Worm (Caenorhabditis elegans) whole organism, late embryonic: ENCODE results near the gene CD4.8.

Experiments used
- C08G9.2 ChIP-seq: sonication (generic microtip); optimal IDR thresholded peaks from 2 replicates; lab custom pipeline; 2016; ENCODE audit warnings: mild to moderate bottlenecking, missing genetic modification characterization, moderate library complexity, missing compliant biosample characterization
- F13H6.1 ChIP-seq: sonication (generic microtip); optimal IDR thresholded peaks from 2 replicates; lab custom pipeline; 2016; ENCODE audit warnings: missing genetic modification characterization, missing compliant biosample characterization
- K02D7.2 ChIP-seq: sonication (generic microtip); optimal IDR thresholded peaks from 2 replicates; lab custom pipeline; 2017; ENCODE audit warnings: mild to moderate bottlenecking, missing genetic modification characterization, missing compliant biosample characterization
- K09A11.1 ChIP-seq: sonication (generic microtip); optimal IDR thresholded peaks from 2 replicates; lab custom pipeline; 2017; ENCODE audit warnings: antibody characterized with exemption, mild to moderate bottlenecking, missing genetic modification characterization, missing compliant biosample characterization; ENCODE audit not compliant: insufficient read depth
- T23F11.4 ChIP-seq: fragments of 200-800 bp; sonication (Bioruptor generic); optimal IDR thresholded peaks from 2 replicates; lab custom pipeline; 2018; ENCODE audit warnings: mild to moderate bottlenecking, missing genetic modification characterization, missing compliant biosample characterization
- Y22D7AL.16 ChIP-seq: sonication (generic microtip); optimal IDR thresholded peaks from 2 replicates; lab custom pipeline; 2016; ENCODE audit warnings: missing genetic modification characterization, missing compliant biosample characterization
- ahr-1 ChIP-seq: sonication (generic microtip); optimal IDR thresholded peaks from 2 replicates; lab custom pipeline; 2016; ENCODE audit warnings: missing genetic modification characterization, missing compliant biosample characterization
- ama-1 ChIP-seq: fragments of 150-350 bp; optimal IDR thresholded peaks from 2 replicates; lab custom pipeline; 2014
- ceh-18 ChIP-seq: sonication (generic microtip); optimal IDR thresholded peaks from 2 replicates; lab custom pipeline; 2016; ENCODE audit warnings: missing genetic modification characterization, missing compliant biosample characterization
- ceh-22 ChIP-seq: sonication (generic microtip); optimal IDR thresholded peaks from 2 replicates; lab custom pipeline; 2017; ENCODE audit warnings: missing biosample characterization, missing genetic modification characterization
- ceh-30 ChIP-seq: fragments of 150-350 bp; optimal IDR thresholded peaks from 2 replicates; lab custom pipeline; 2014; ENCODE audit warnings: missing biosample characterization, missing genetic modification characterization
- ceh-34 ChIP-seq: sonication (generic microtip); optimal IDR thresholded peaks from 2 replicates; lab custom pipeline; 2016; ENCODE audit warnings: mild to moderate bottlenecking, missing genetic modification characterization, missing compliant biosample characterization
- ceh-45 ChIP-seq: fragments of 200-800 bp; sonication (Bioruptor generic); IDR thresholded peaks from 2 replicates; pipeline ENCODE4 v1.3.6; 2022; ENCODE audit warnings: missing genetic modification reagents, missing genetic modification characterization, missing compliant biosample characterization
- ceh-48 ChIP-seq: sonication (generic microtip); optimal IDR thresholded peaks from 2 replicates; lab custom pipeline; 2016; ENCODE audit warnings: missing genetic modification characterization, inconsistent platforms, missing compliant biosample characterization
- che-1 ChIP-seq: sonication (generic microtip); optimal IDR thresholded peaks from 2 replicates; lab custom pipeline; 2016; ENCODE audit warnings: mild to moderate bottlenecking, missing genetic modification characterization, missing compliant biosample characterization
- dmd-4 ChIP-seq: sonication (generic microtip); optimal IDR thresholded peaks from 2 replicates; lab custom pipeline; 2016; ENCODE audit warnings: borderline replicate concordance, missing genetic modification characterization, missing compliant biosample characterization
- dve-1 ChIP-seq: sonication (generic microtip); optimal IDR thresholded peaks from 2 replicates; lab custom pipeline; 2017; ENCODE audit warnings: antibody characterized with exemption, mild to moderate bottlenecking, missing genetic modification characterization, missing compliant biosample characterization
- elt-2 ChIP-seq: sonication (generic microtip); optimal IDR thresholded peaks from 2 replicates; lab custom pipeline; 2016; ENCODE audit warnings: missing genetic modification reagents, missing genetic modification characterization, missing compliant biosample characterization
- eyg-1 ChIP-seq: sonication (generic microtip); optimal IDR thresholded peaks from 2 replicates; lab custom pipeline; 2016; ENCODE audit warnings: missing genotype, missing genetic modification characterization, missing compliant biosample characterization
- fax-1 ChIP-seq: sonication (generic microtip); optimal IDR thresholded peaks from 2 replicates; lab custom pipeline; 2016; ENCODE audit warnings: missing genotype, missing genetic modification characterization, missing compliant biosample characterization
- fkh-6 ChIP-seq: sonication (generic microtip); optimal IDR thresholded peaks from 2 replicates; lab custom pipeline; 2016; ENCODE audit warnings: missing genetic modification characterization, missing compliant biosample characterization
- gmeb-2 ChIP-seq: sonication (generic microtip); optimal IDR thresholded peaks from 2 replicates; lab custom pipeline; 2016; ENCODE audit warnings: missing genetic modification characterization, inconsistent platforms, missing compliant biosample characterization
- hlh-13 ChIP-seq: fragments of 200-800 bp; sonication (Bioruptor generic); optimal IDR thresholded peaks from 2 replicates; lab custom pipeline; 2018; ENCODE audit warnings: mild to moderate bottlenecking, missing genetic modification characterization, missing compliant biosample characterization
- hlh-30 ChIP-seq: sonication (generic microtip); optimal IDR thresholded peaks from 2 replicates; lab custom pipeline; 2017; ENCODE audit warnings: antibody characterized with exemption, missing genetic modification characterization, missing compliant biosample characterization; ENCODE audit not compliant: insufficient read depth
- hlh-6 ChIP-seq: sonication (generic microtip); optimal IDR thresholded peaks from 2 replicates; lab custom pipeline; 2016; ENCODE audit warnings: missing genotype, missing genetic modification characterization, missing compliant biosample characterization
- lin-11 ChIP-seq: fragments of 200-800 bp; sonication (Bioruptor generic); optimal IDR thresholded peaks from 2 replicates; lab custom pipeline; 2018; ENCODE audit warnings: mild to moderate bottlenecking, missing genetic modification characterization, missing compliant biosample characterization
- madf-2 ChIP-seq: sonication (generic microtip); optimal IDR thresholded peaks from 2 replicates; lab custom pipeline; 2017; ENCODE audit warnings: missing genetic modification characterization, missing compliant biosample characterization
- nfya-1 ChIP-seq: sonication (generic microtip); optimal IDR thresholded peaks from 2 replicates; lab custom pipeline; 2017; ENCODE audit warnings: missing genetic modification characterization, mild to moderate bottlenecking, missing compliant biosample characterization, antibody characterized with exemption, moderate library complexity
- nhr-11 ChIP-seq: fragments of 150-350 bp; optimal IDR thresholded peaks from 2 replicates; lab custom pipeline; 2014; ENCODE audit warnings: missing biosample characterization, missing genetic modification characterization
- nhr-232 ChIP-seq: sonication (generic microtip); optimal IDR thresholded peaks from 2 replicates; lab custom pipeline; 2016; ENCODE audit warnings: missing genetic modification characterization, missing compliant biosample characterization
- odd-2 ChIP-seq: sonication (generic microtip); optimal IDR thresholded peaks from 2 replicates; lab custom pipeline; 2017; ENCODE audit warnings: antibody characterized with exemption, mild to moderate bottlenecking, missing genetic modification characterization, missing compliant biosample characterization
- pqm-1 ChIP-seq: sonication (generic microtip); optimal IDR thresholded peaks from 2 replicates; lab custom pipeline; 2016; ENCODE audit warnings: missing genetic modification characterization, missing compliant biosample characterization
- sox-2 ChIP-seq: fragments of 200-800 bp; sonication (Bioruptor generic); IDR thresholded peaks from 2 replicates; pipeline ENCODE4 v1.3.6; 2022; ENCODE audit warnings: missing genetic modification reagents, missing genetic modification characterization, missing compliant biosample characterization
- tbx-7 ChIP-seq: sonication (generic microtip); optimal IDR thresholded peaks from 2 replicates; lab custom pipeline; 2016; ENCODE audit warnings: missing genotype, missing genetic modification characterization, missing compliant biosample characterization
- unc-3 ChIP-seq, 2 experiments: fragments of 200-800 bp in 1 of 2; sonication (Bioruptor generic) in 1 of 2; sonication (generic microtip) in 1 of 2; conservative IDR thresholded peaks in 1 of 2; optimal IDR thresholded peaks in 1 of 2; 2 replicates each; pipeline versions ENCODE4 v1.3.6 to Lab custom; 2016 to 2022; ENCODE audit warnings: missing compliant biosample characterization in 2 of 2, missing genetic modification characterization in 2 of 2, missing genetic modification reagents in 1 of 2
- unc-42 ChIP-seq: sonication (generic microtip); optimal IDR thresholded peaks from 2 replicates; lab custom pipeline; 2016; ENCODE audit warnings: missing genotype, missing genetic modification characterization, missing compliant biosample characterization
- zip-5 ChIP-seq: sonication (generic microtip); optimal IDR thresholded peaks from 2 replicates; lab custom pipeline; 2016; ENCODE audit warnings: missing genetic modification characterization, missing compliant biosample characterization

The CD4.8 gene

ce11 chrV:5576008-5576407, 25.2 kb downstream of the CD4.8 start:
- TF ChIP-seq C08G9.2 (tag; lab: Kevin White, UChicago) (no peak), dve-1 (tag; lab: Kevin White, UChicago) (peak; percentile 77), Y22D7AL.16 (tag; lab: Kevin White, UChicago) (no peak), gmeb-2 (tag; lab: Kevin White, UChicago) (peak; percentile 20), hlh-6 (tag; lab: Kevin White, UChicago) (no peak)

DNA sequence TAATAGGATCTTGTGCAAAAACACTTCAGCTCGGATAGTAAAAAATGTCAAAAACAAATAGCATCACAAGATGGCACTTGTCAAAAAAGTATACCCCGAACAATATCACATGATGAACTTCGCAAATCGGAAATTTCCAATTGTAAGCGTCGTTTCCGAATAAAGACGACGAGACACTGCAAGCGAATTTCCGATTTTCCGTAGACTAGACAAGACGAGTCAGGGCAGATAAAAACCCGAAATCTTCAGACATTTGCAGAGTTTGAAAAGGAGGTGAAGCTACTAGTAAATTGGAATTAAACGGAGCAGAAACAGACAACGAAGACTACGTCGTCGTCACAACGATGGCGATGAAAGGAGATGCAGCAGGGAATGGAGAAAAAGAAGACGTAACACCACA, 29.5 kb downstream of the CD4.8 start:
- TF ChIP-seq fax-1, result no peak
- TF ChIP-seq unc-42, result peak; percentile 37
- TF ChIP-seq, all 69 proteins: peak for 1

DNA sequence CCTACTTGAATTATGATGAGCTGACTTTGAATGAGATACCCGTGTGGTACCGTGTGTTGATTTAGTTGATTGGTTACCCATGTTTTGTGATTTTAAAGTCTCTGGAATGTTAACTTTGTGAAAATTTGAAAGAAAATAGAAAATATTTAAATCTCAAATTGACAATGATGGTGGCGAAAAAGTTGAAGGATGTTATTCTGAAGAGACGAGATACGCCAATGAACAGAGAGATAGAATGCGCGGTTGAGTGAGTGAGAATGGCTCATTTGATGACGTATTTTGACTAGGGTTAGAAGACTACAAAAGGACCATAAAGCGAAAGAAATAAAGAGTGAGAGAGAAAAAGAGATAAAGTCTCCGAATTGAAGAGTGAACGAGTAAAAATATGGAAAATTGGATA, 30.7 kb downstream of the CD4.8 start, which contains the start of gene glb-6:
TSS of gene glb-6 (minus strand) at position 101 of the 400 bp plus-strand sequence.
- no peak for TF ChIP-seq nfya-1 (tag; lab: Kevin White, UChicago)
- no peak for TF ChIP-seq ceh-48 (tag; lab: Kevin White, UChicago)
- TF ChIP-seq che-1 (tag; lab: Kevin White, UChicago), result no peak
- TF ChIP-seq hlh-13 (GFP tag; lab: Kevin White, UChicago), result no peak
- TF ChIP-seq odd-2 (tag; lab: Kevin White, UChicago), result no peak
- no peak for TF ChIP-seq K02D7.2 (tag; lab: Kevin White, UChicago)
- no peak for TF ChIP-seq eyg-1 (tag; lab: Kevin White, UChicago)
- TF ChIP-seq sox-2 (GFP tag; lab: Robert Waterston, UW), result no peak
- no peak for TF ChIP-seq dmd-4 (tag; lab: Kevin White, UChicago)
- no peak for TF ChIP-seq nhr-232
- TF ChIP-seq ceh-22 (tag; lab: Kevin White, UChicago), result no peak
- TF ChIP-seq fax-1, result no peak
- TF ChIP-seq unc-3 (GFP tag; conservative IDR thresholded peaks at IDR 0.05; lab: Robert Waterston, UW), result no peak
- no peak for TF ChIP-seq unc-3 (tag; optimal IDR thresholded peaks at IDR 0.05; lab: Kevin White, UChicago)
- no peak for TF ChIP-seq unc-42
- TF ChIP-seq F13H6.1 (tag; lab: Kevin White, UChicago), result no peak
- no peak for TF ChIP-seq ahr-1 (tag; lab: Kevin White, UChicago)
- no peak for TF ChIP-seq ceh-18 (tag; lab: Kevin White, UChicago)
- no peak for TF ChIP-seq ceh-34
- TF ChIP-seq, all 69 proteins: peak for 0

DNA sequence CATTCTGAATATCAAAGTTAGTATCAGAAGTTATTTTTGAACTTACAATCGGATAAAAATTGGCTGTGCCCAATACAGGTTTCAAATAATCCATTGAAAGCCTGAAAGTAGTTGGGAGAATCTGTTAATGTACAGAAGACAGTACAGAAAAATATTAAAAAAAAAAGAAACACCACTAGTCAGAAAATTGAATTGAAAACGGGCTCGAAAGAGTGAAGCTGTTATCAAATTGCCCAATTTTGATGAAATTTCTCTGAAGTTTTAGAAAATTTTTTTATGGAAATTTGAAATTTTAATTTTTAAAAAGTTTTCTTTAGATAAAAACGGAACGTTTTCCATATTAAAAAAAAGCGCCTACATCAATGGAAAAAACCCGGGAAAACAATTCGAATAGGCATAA, 34.0 kb downstream of the CD4.8 start, which contains the start of gene C18C4.7:
TSS of gene C18C4.7 (minus strand) at position 101 of the 400 bp plus-strand sequence.
- TF ChIP-seq madf-2 (tag; lab: Kevin White, UChicago), result no peak
- TF ChIP-seq hlh-6 (tag; lab: Kevin White, UChicago), result no peak
- TF ChIP-seq zip-5 (tag; lab: Kevin White, UChicago), result no peak
- no peak for TF ChIP-seq sox-2 (GFP tag; lab: Robert Waterston, UW)
- no peak for TF ChIP-seq T23F11.4
- no peak for TF ChIP-seq lin-11
- no peak for TF ChIP-seq hlh-30 (tag; lab: Kevin White, UChicago)
- no peak for TF ChIP-seq ceh-34
- no peak for TF ChIP-seq tbx-7 (tag; lab: Kevin White, UChicago)
- no peak for TF ChIP-seq unc-42
- TF ChIP-seq gmeb-2 (tag; lab: Kevin White, UChicago), result no peak
- no peak for TF ChIP-seq pqm-1
- no peak for TF ChIP-seq dve-1 (tag; lab: Kevin White, UChicago)

DNA sequence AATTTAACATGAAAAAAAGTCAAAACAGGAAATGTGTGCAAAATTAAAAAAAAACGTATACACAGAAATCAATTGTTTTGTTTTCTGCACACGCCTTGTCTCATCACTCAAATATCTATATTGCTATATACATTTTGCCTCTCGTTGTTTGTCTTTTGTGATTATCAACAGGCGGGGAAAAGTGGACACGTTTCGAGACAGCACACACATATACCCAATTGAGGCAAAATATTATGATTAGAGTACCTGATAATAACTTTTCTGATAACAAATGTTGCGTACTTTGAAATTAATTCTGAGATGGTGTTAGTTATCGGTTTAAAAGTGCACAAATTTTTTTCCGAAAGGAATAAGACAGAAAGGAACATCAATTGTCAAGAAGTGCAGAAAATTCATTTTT, 41.3 kb downstream of the CD4.8 start:
- TF ChIP-seq elt-2 (peak; percentile 91), ama-1 (lab: Kevin White, UChicago) (no peak)

DNA sequence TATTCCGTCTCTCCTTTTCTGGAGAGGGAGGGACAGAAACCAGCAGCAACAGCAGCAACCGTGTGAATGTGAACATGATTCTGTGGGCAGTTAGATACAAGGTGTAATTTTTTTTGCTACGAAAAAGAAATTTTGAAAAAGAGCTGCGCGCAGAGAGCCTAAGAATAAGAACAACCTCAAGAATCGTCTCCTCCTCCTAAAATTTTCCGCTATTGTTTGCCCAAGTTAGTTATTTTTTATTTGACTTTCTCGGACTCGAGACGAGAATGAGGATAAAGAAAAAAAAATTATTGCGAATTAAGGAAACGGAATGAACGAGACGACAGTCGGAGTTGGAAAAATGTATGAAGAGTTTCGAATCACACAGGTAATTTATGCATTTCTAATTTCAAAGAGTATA, 42.6 kb downstream of the CD4.8 start, which contains the start of gene glb-5:
TSS of gene glb-5 (plus strand) at position 301 of the 400 bp plus-strand sequence.
- TF ChIP-seq hlh-30 (tag; lab: Kevin White, UChicago), result no peak
- TF ChIP-seq pqm-1, result no peak
- TF ChIP-seq eyg-1 (tag; lab: Kevin White, UChicago), result no peak
- no peak for TF ChIP-seq ceh-30 (tag; lab: Kevin White, UChicago)
- TF ChIP-seq nhr-232, result no peak
- TF ChIP-seq F13H6.1 (tag; lab: Kevin White, UChicago), result no peak
- no peak for TF ChIP-seq che-1 (tag; lab: Kevin White, UChicago)
- TF ChIP-seq nfya-1 (tag; lab: Kevin White, UChicago), result no peak
- TF ChIP-seq ceh-45 (GFP tag; lab: Robert Waterston, UW), result no peak
- no peak for TF ChIP-seq fkh-6 (tag; lab: Kevin White, UChicago)
- TF ChIP-seq K09A11.1 (tag; lab: Kevin White, UChicago), result no peak
- TF ChIP-seq nhr-11 (tag; lab: Kevin White, UChicago), result no peak
